Fruit fly (Drosophila melanogaster) whole organism, adult: ENCODE results near the gene CG15631.

Experiments
- CG11617 ChIP-seq: fragments of 200-800 bp; sonication (Bioruptor generic); optimal IDR thresholded peaks from 2 replicates; lab custom pipeline; 2017; ENCODE audit warnings: mild to moderate bottlenecking, missing biosample characterization, missing genetic modification reagents, missing genetic modification characterization
- CG14711 ChIP-seq: fragments of 200-800 bp; sonication (Bioruptor generic); optimal IDR thresholded peaks from 2 replicates; lab custom pipeline; 2018; ENCODE audit warnings: missing biosample characterization, mild to moderate bottlenecking, missing genetic modification characterization, moderate library complexity
- CG1620 ChIP-seq: fragments of 200-800 bp; sonication (Bioruptor generic); optimal IDR thresholded peaks from 2 replicates; lab custom pipeline; 2016; ENCODE audit warnings: missing biosample characterization, missing genetic modification characterization
- CG33017 ChIP-seq: fragments of 200-800 bp; sonication (Bioruptor generic); optimal IDR thresholded peaks from 2 replicates; lab custom pipeline; 2018; ENCODE audit warnings: missing biosample characterization, mild to moderate bottlenecking, missing genetic modification characterization, moderate library complexity
- CG5204 ChIP-seq: fragments of 200-800 bp; sonication (Bioruptor generic); optimal IDR thresholded peaks from 2 replicates; lab custom pipeline; 2016; ENCODE audit warnings: missing biosample characterization, missing genetic modification characterization
- CG7101 ChIP-seq: fragments of 200-800 bp; sonication (Bioruptor generic); optimal IDR thresholded peaks from 2 replicates; lab custom pipeline; 2018; ENCODE audit warnings: missing biosample characterization, mild to moderate bottlenecking, missing genetic modification characterization, moderate library complexity
- Clk ChIP-seq: fragments of 200-800 bp; sonication (Bioruptor generic); optimal IDR thresholded peaks from 2 replicates; lab custom pipeline; 2017; ENCODE audit warnings: missing biosample characterization, missing genetic modification characterization
- Hr96 ChIP-seq: fragments of 200-800 bp; sonication (Bioruptor generic); optimal IDR thresholded peaks from 2 replicates; lab custom pipeline; 2016; ENCODE audit warnings: missing biosample characterization, missing genetic modification characterization
- Mnt ChIP-seq: fragments of 200-800 bp; sonication (Bioruptor generic); optimal IDR thresholded peaks from 2 replicates; lab custom pipeline; 2016; ENCODE audit warnings: missing biosample characterization, mild to moderate bottlenecking, missing genetic modification characterization
- bab1 ChIP-seq: fragments of 200-800 bp; sonication (Bioruptor generic); optimal IDR thresholded peaks from 3 replicates; lab custom pipeline; 2019; ENCODE audit warnings: missing biosample characterization, mild to moderate bottlenecking, missing genetic modification characterization, moderate library complexity
- cic ChIP-seq: fragments of 200-800 bp; sonication (Bioruptor generic); optimal IDR thresholded peaks from 2 replicates; lab custom pipeline; 2017; ENCODE audit warnings: missing biosample characterization, mild to moderate bottlenecking, missing genetic modification characterization, moderate library complexity
- kay ChIP-seq: fragments of 200-800 bp; sonication (Bioruptor generic); peaks from one replicate; lab custom pipeline; 2016; ENCODE audit warnings: missing biosample characterization, missing genetic modification characterization, borderline replicate concordance
- pad ChIP-seq: fragments of 200-800 bp; sonication (Bioruptor generic); optimal IDR thresholded peaks from 3 replicates; lab custom pipeline; 2017; ENCODE audit warnings: missing biosample characterization, missing genetic modification characterization, mild to moderate bottlenecking, moderate library complexity, missing genetic modification reagents
- tj ChIP-seq: fragments of 200-800 bp; sonication (Bioruptor generic); optimal IDR thresholded peaks from 3 replicates; lab custom pipeline; 2017; ENCODE audit warnings: missing biosample characterization, mild to moderate bottlenecking, missing genetic modification characterization, moderate library complexity
- toe ChIP-seq: fragments of 200-800 bp; sonication (Bioruptor generic); optimal IDR thresholded peaks from 2 replicates; lab custom pipeline; 2016; ENCODE audit warnings: missing biosample characterization, missing genetic modification characterization

Gene CG15631

dm6 chr2L:4687211-4687610 is 47.0 kb downstream of the CG15631 start, which contains the start of gene Elba3:
Elba3 (plus strand) TSS chr2L:4687511.
- no peak for TF ChIP-seq CG1620 (GFP tag; lab: Kevin White, UChicago)
- no peak for TF ChIP-seq bab1 (GFP tag; lab: Kevin White, UChicago)
- no peak for TF ChIP-seq toe (GFP tag; lab: Kevin White, UChicago)
- TF ChIP-seq CG14711 (tag; lab: Kevin White, UChicago), result no peak
- no peak for TF ChIP-seq Hr96 (GFP tag; lab: Kevin White, UChicago)
- no peak for TF ChIP-seq Mnt (GFP tag; lab: Kevin White, UChicago)
- TF ChIP-seq kay (GFP tag; lab: Kevin White, UChicago), result no peak
- no peak for TF ChIP-seq CG11617 (GFP tag; lab: Kevin White, UChicago)
- TF ChIP-seq cic, result no peak

- TF ChIP-seq Hr96 (GFP tag; lab: Kevin White, UChicago) (no peak), CG11617 (GFP tag; lab: Kevin White, UChicago) (no peak), toe (GFP tag; lab: Kevin White, UChicago) (no peak), kay (GFP tag; lab: Kevin White, UChicago) (no peak), CG5204 (GFP tag; lab: Kevin White, UChicago) (no peak), CG7101 (no peak), Clk (no peak), CG33017 (tag; lab: Kevin White, UChicago) (no peak), bab1 (GFP tag; lab: Kevin White, UChicago) (no peak), pad (GFP tag; lab: Kevin White, UChicago) (no peak), tj (GFP tag; lab: Kevin White, UChicago) (no peak)
Observed at dm6 chr2L:4684361-4684760, 49.9 kb downstream of the CG15631 start, which contains the start of gene Elba1. Elba1 (minus strand) TSS chr2L:4684461.
